Worm (Caenorhabditis elegans) whole organism, L2 larva: ENCODE data around the gene swm-1.

Experiments used
- blmp-1 ChIP-seq: sonication (generic microtip); optimal IDR thresholded peaks from 2 replicates; lab custom pipeline; 2017; ENCODE audit warnings: missing genetic modification characterization, mild to moderate bottlenecking, missing compliant biosample characterization, antibody characterized with exemption, moderate library complexity; ENCODE audit not compliant: insufficient read depth
- crh-2 ChIP-seq: sonication (generic microtip); optimal IDR thresholded peaks from 2 replicates; lab custom pipeline; 2017; ENCODE audit warnings: missing biosample characterization, missing genetic modification characterization
- elt-3 ChIP-seq: sonication (generic microtip); optimal IDR thresholded peaks from 2 replicates; lab custom pipeline; 2017; ENCODE audit warnings: missing biosample characterization, missing genetic modification characterization
- lin-13 ChIP-seq: fragments of 150-350 bp; optimal IDR thresholded peaks from 2 replicates; lab custom pipeline; 2014; ENCODE audit warnings: missing biosample characterization, missing genetic modification reagents, missing genetic modification characterization
- nhr-6 ChIP-seq: fragments of 150-350 bp; optimal IDR thresholded peaks from 2 replicates; lab custom pipeline; 2014; ENCODE audit warnings: missing biosample characterization, missing genetic modification characterization
- zag-1 ChIP-seq: fragments of 150-350 bp; optimal IDR thresholded peaks from 2 replicates; lab custom pipeline; 2014; ENCODE audit warnings: missing biosample characterization, missing genetic modification characterization
- ztf-4 ChIP-seq: fragments of 150-350 bp; optimal IDR thresholded peaks from 2 replicates; lab custom pipeline; 2014; ENCODE audit warnings: missing biosample characterization, missing genetic modification characterization

ce11 chrV:9058627-9059026 lies 4.0 kb upstream of the swm-1 start, which contains the start of gene C25E10.11:
- TF ChIP-seq elt-3 (tag; lab: Kevin White, UChicago) = no peak
- TF ChIP-seq zag-1 (tag; lab: Kevin White, UChicago) = no peak
- no peak for TF ChIP-seq crh-2
- no peak for TF ChIP-seq blmp-1 (tag; lab: Kevin White, UChicago)
- TF ChIP-seq nhr-6 (tag; lab: Kevin White, UChicago) = no peak
- TF ChIP-seq ztf-4 = no peak
- no peak for TF ChIP-seq lin-13 (GFP tag; lab: Kevin White, UChicago)
